Fruit fly (Drosophila melanogaster) whole organism, embryonic: ENCODE measurements around the gene CG34028.

ENCODE experiments used
- B-H2 ChIP-seq: fragments of 200-800 bp; sonication (Bioruptor generic); optimal IDR thresholded peaks from 2 replicates; lab custom pipeline; 2018; ENCODE audit warnings: missing biosample characterization, mild to moderate bottlenecking, missing genetic modification characterization
- Bgb ChIP-seq: fragments of 200-800 bp; sonication (Bioruptor generic); IDR thresholded peaks from 2 replicates; pipeline ENCODE4 v1.3.6; 2022; ENCODE audit warnings: missing biosample characterization, missing genetic modification characterization; ENCODE audit not compliant: partially characterized antibody
- CG10543 ChIP-seq: fragments of 200-800 bp; sonication (Bioruptor generic); optimal IDR thresholded peaks from 3 replicates; lab custom pipeline; 2017; ENCODE audit warnings: missing biosample characterization, mild to moderate bottlenecking, missing genetic modification characterization, moderate library complexity
- CG11560 ChIP-seq: fragments of 200-800 bp; sonication (Bioruptor generic); IDR thresholded peaks from 3 replicates; pipeline ENCODE4 v1.3.6; 2022; ENCODE audit warnings: missing biosample characterization, missing genetic modification characterization
- CG12659 ChIP-seq: fragments of 200-800 bp; sonication (Bioruptor generic); optimal IDR thresholded peaks from 3 replicates; lab custom pipeline; 2017; ENCODE audit warnings: mild to moderate bottlenecking, missing biosample characterization, missing genetic modification reagents, missing genetic modification characterization
- CG13775 ChIP-seq: fragments of 200-800 bp; sonication (Bioruptor generic); optimal IDR thresholded peaks from 3 replicates; lab custom pipeline; 2017; ENCODE audit warnings: missing biosample characterization, mild to moderate bottlenecking, missing genetic modification characterization
- CG1529 ChIP-seq: fragments of 200-800 bp; sonication (Bioruptor generic); optimal IDR thresholded peaks from 3 replicates; lab custom pipeline; 2018; ENCODE audit warnings: missing biosample characterization, missing genetic modification characterization
- CG15601 ChIP-seq: fragments of 200-800 bp; sonication (Bioruptor generic); optimal IDR thresholded peaks from 3 replicates; lab custom pipeline; 2019; ENCODE audit warnings: missing biosample characterization, mild to moderate bottlenecking, missing genetic modification characterization, moderate library complexity
- CG17568 ChIP-seq: fragments of 200-800 bp; sonication (Bioruptor generic); optimal IDR thresholded peaks from 2 replicates; lab custom pipeline; 2018; ENCODE audit warnings: missing biosample characterization, mild to moderate bottlenecking, missing genetic modification characterization, moderate library complexity
- CG1832 ChIP-seq: fragments of 200-800 bp; sonication (Bioruptor generic); optimal IDR thresholded peaks from 2 replicates; lab custom pipeline; 2017; ENCODE audit warnings: missing biosample characterization, mild to moderate bottlenecking, missing genetic modification characterization, inconsistent platforms
- CG18764 ChIP-seq: fragments of 200-800 bp; sonication (Bioruptor generic); optimal IDR thresholded peaks from 3 replicates; lab custom pipeline; 2016; ENCODE audit warnings: missing biosample characterization, missing genetic modification characterization
- CG2678 ChIP-seq: fragments of 200-800 bp; sonication (Bioruptor generic); optimal IDR thresholded peaks from 3 replicates; lab custom pipeline; 2019; ENCODE audit warnings: missing biosample characterization, mild to moderate bottlenecking, missing genetic modification characterization, moderate library complexity
- CG30431 ChIP-seq: fragments of 200-800 bp; sonication (Bioruptor generic); optimal IDR thresholded peaks from 2 replicates; lab custom pipeline; 2017; ENCODE audit warnings: missing biosample characterization, missing genetic modification characterization
- CG3163 ChIP-seq: fragments of 200-800 bp; sonication (Bioruptor generic); optimal IDR thresholded peaks from 3 replicates; lab custom pipeline; 2016; ENCODE audit warnings: missing biosample characterization, missing genetic modification characterization
- CG32767 ChIP-seq: fragments of 200-800 bp; sonication (Bioruptor generic); IDR thresholded peaks from 2 replicates; pipeline ENCODE4 v1.3.6; 2022; ENCODE audit warnings: missing biosample characterization, missing genetic modification characterization
- CG3281 ChIP-seq: fragments of 200-800 bp; sonication (Bioruptor generic); optimal IDR thresholded peaks from 3 replicates; lab custom pipeline; 2017; ENCODE audit warnings: missing biosample characterization, mild to moderate bottlenecking, missing genetic modification characterization
- CG3407 ChIP-seq: fragments of 200-800 bp; sonication (Bioruptor generic); optimal IDR thresholded peaks from 2 replicates; lab custom pipeline; 2018; ENCODE audit warnings: missing biosample characterization, mild to moderate bottlenecking, missing genetic modification characterization
- CG3995 ChIP-seq: fragments of 200-800 bp; sonication (Bioruptor generic); optimal IDR thresholded peaks from 3 replicates; lab custom pipeline; 2016; ENCODE audit warnings: missing biosample characterization, missing genetic modification characterization
- CG4360 ChIP-seq: fragments of 200-800 bp; sonication (Bioruptor generic); IDR thresholded peaks from 2 replicates; pipeline ENCODE4 v1.3.6; 2022; ENCODE audit warnings: missing biosample characterization, missing genetic modification characterization
- CG6854 ChIP-seq: fragments of 200-800 bp; sonication (Bioruptor generic); optimal IDR thresholded peaks from 3 replicates; lab custom pipeline; 2017; ENCODE audit warnings: missing biosample characterization, mild to moderate bottlenecking, missing genetic modification characterization
- CG7556 ChIP-seq: fragments of 200-800 bp; sonication (Bioruptor generic); optimal IDR thresholded peaks from 2 replicates; lab custom pipeline; 2017; ENCODE audit warnings: missing biosample characterization, mild to moderate bottlenecking, missing genetic modification characterization
- CG8765 ChIP-seq: fragments of 200-800 bp; sonication (Bioruptor generic); IDR thresholded peaks from 2 replicates; pipeline ENCODE4 v1.3.6; 2022; ENCODE audit warnings: missing biosample characterization, missing genetic modification characterization
- CG8944 ChIP-seq: fragments of 200-800 bp; sonication (Bioruptor generic); optimal IDR thresholded peaks from 3 replicates; lab custom pipeline; 2016; ENCODE audit warnings: missing biosample characterization, missing genetic modification characterization
- D ChIP-seq, 2 experiments: fragments of 200-800 bp in 1 of 2; fragments of >200 bp in 1 of 2; sonication (Bioruptor generic) in 1 of 2; optimal IDR thresholded peaks; 2 replicates in 1 of 2; 3 replicates in 1 of 2; lab custom pipeline; 2017; ENCODE audit warnings: mild to moderate bottlenecking in 1 of 2, missing biosample characterization in 1 of 2, missing genetic modification characterization in 1 of 2, missing genetic modification reagents in 1 of 2
- Dfd ChIP-seq, 2 experiments: fragments of >200 bp; optimal IDR thresholded peaks; 2 replicates each; lab custom pipeline; 2017; ENCODE audit warnings: missing biosample characterization in 2 of 2, missing genetic modification characterization in 2 of 2
- Ets65A ChIP-seq: fragments of 200-800 bp; sonication (Bioruptor generic); peaks from one replicate; lab custom pipeline; 2016; ENCODE audit warnings: missing biosample characterization, missing genetic modification characterization
- Gsc ChIP-seq: fragments of 200-800 bp; sonication (Bioruptor generic); IDR thresholded peaks from 2 replicates; pipeline ENCODE4 v1.3.6; 2022; ENCODE audit warnings: missing biosample characterization, missing genetic modification characterization
- Pdp1 ChIP-seq, 2 experiments: fragments of 200-800 bp; sonication (Bioruptor generic); optimal IDR thresholded peaks; 3 replicates each; lab custom pipeline; 2016; ENCODE audit warnings: missing biosample characterization in 2 of 2, missing genetic modification characterization in 2 of 2, mild to moderate bottlenecking in 1 of 2, moderate library complexity in 1 of 2
- Sox100B ChIP-seq: fragments of 200-800 bp; sonication (Bioruptor generic); optimal IDR thresholded peaks from 3 replicates; lab custom pipeline; 2018; ENCODE audit warnings: missing biosample characterization, mild to moderate bottlenecking, missing genetic modification characterization
- bowl ChIP-seq: fragments of 200-800 bp; sonication (Bioruptor generic); IDR thresholded peaks from 2 replicates; pipeline ENCODE4 v1.3.6; 2022; ENCODE audit warnings: missing biosample characterization, missing genetic modification characterization
- chm ChIP-seq: fragments of 200-800 bp; sonication (Bioruptor generic); IDR thresholded peaks from 2 replicates; pipeline ENCODE4 v1.3.6; 2022; ENCODE audit warnings: missing biosample characterization, missing genetic modification characterization
- ci ChIP-seq: fragments of 200-800 bp; sonication (Bioruptor generic); IDR thresholded peaks from 3 replicates; pipeline ENCODE4 v1.3.6; 2022; ENCODE audit warnings: missing biosample characterization, missing genetic modification characterization
- crc ChIP-seq: fragments of 200-800 bp; sonication (Bioruptor generic); optimal IDR thresholded peaks from 2 replicates; lab custom pipeline; 2016; ENCODE audit warnings: missing biosample characterization, missing genetic modification characterization
- danr ChIP-seq: fragments of 200-800 bp; sonication (Bioruptor generic); IDR thresholded peaks from 2 replicates; pipeline ENCODE4 v1.3.6; 2022; ENCODE audit warnings: missing biosample characterization, missing genetic modification characterization
- dm ChIP-seq: fragments of 200-800 bp; sonication (Bioruptor generic); optimal IDR thresholded peaks from 3 replicates; lab custom pipeline; 2016; ENCODE audit warnings: missing biosample characterization, missing genetic modification characterization
- gcm ChIP-seq: fragments of 200-800 bp; sonication (Bioruptor generic); optimal IDR thresholded peaks from 2 replicates; lab custom pipeline; 2019; ENCODE audit warnings: missing biosample characterization, mild to moderate bottlenecking, missing genetic modification characterization, moderate library complexity
- h ChIP-seq: fragments of >200 bp; optimal IDR thresholded peaks from 2 replicates; lab custom pipeline; 2017
- jumu ChIP-seq: fragments of 200-800 bp; sonication (Bioruptor generic); optimal IDR thresholded peaks from 3 replicates; lab custom pipeline; 2016; ENCODE audit warnings: missing biosample characterization, missing genetic modification characterization
- kay ChIP-seq: fragments of 200-800 bp; sonication (Bioruptor generic); optimal IDR thresholded peaks from 2 replicates; lab custom pipeline; 2016; ENCODE audit warnings: missing biosample characterization, missing genetic modification characterization
- maf-S ChIP-seq: fragments of 200-800 bp; sonication (Bioruptor generic); optimal IDR thresholded peaks from 2 replicates; lab custom pipeline; 2016; ENCODE audit warnings: missing biosample characterization, missing genetic modification characterization
- pan ChIP-seq, 4 experiments: fragments of >200 bp in 3 of 4; fragments of 200-800 bp in 1 of 4; sonication (Bioruptor generic) in 1 of 4; optimal IDR thresholded peaks in 3 of 4; IDR thresholded peaks in 1 of 4; 2 replicates each; pipeline versions ENCODE4 v1.3.6 to Lab custom; 2017 to 2022; ENCODE audit warnings: missing biosample characterization in 2 of 4, missing genetic modification characterization in 2 of 4, mixed read lengths in 1 of 4
- sna ChIP-seq: fragments of 200-800 bp; sonication (Bioruptor generic); IDR thresholded peaks from 2 replicates; pipeline ENCODE4 v1.3.6; 2022; ENCODE audit warnings: missing biosample characterization, missing genetic modification characterization; ENCODE audit not compliant: partially characterized antibody
- sob ChIP-seq: fragments of 200-800 bp; sonication (Bioruptor generic); IDR thresholded peaks from 2 replicates; pipeline ENCODE4 v1.3.6; 2022; ENCODE audit warnings: missing biosample characterization, missing genetic modification characterization
- tio ChIP-seq: fragments of 200-800 bp; sonication (Bioruptor generic); optimal IDR thresholded peaks from 2 replicates; lab custom pipeline; 2017; ENCODE audit warnings: missing biosample characterization, missing genetic modification characterization, inconsistent platforms
- tll ChIP-seq, 2 experiments: fragments of 200-800 bp in 1 of 2; fragments of >200 bp in 1 of 2; sonication (Bioruptor generic) in 1 of 2; optimal IDR thresholded peaks; 2 replicates each; lab custom pipeline; 2017 to 2019; ENCODE audit warnings: missing biosample characterization in 2 of 2, missing genetic modification characterization in 2 of 2, mild to moderate bottlenecking in 1 of 2, moderate library complexity in 1 of 2
- trh ChIP-seq: fragments of 200-800 bp; sonication (Bioruptor generic); optimal IDR thresholded peaks from 2 replicates; lab custom pipeline; 2016; ENCODE audit warnings: missing biosample characterization, missing genetic modification characterization
- tx ChIP-seq: fragments of 200-800 bp; sonication (Bioruptor generic); optimal IDR thresholded peaks from 2 replicates; lab custom pipeline; 2016; ENCODE audit warnings: missing biosample characterization, missing genetic modification characterization
- zfh1 ChIP-seq: fragments of 200-800 bp; sonication (Bioruptor generic); IDR thresholded peaks from 3 replicates; pipeline ENCODE4 v1.3.6; 2022; ENCODE audit warnings: missing biosample characterization, missing genetic modification characterization

CG34028 gene

dm6 chrX:9499994-9500804, 11.1 kb upstream of the CG34028 start, which contains the start of gene mgl (continued):
- peak; percentile 63 for TF ChIP-seq CG15601 (tag; lab: Kevin White, UChicago)
- no peak for TF ChIP-seq bowl (GFP tag; lab: Robert Waterston, UW)
- no peak for TF ChIP-seq CG17568
- peak; percentile 68 for TF ChIP-seq ci (GFP tag; lab: Robert Waterston, UW)
- peak; percentile 61 for TF ChIP-seq CG18764
- peak; percentile 89 for TF ChIP-seq Ets65A (GFP tag; lab: Kevin White, UChicago)
- no peak for TF ChIP-seq pan (optimal IDR thresholded peaks at IDR 0.05; lab: Kevin White, UChicago)
- TF ChIP-seq pan (GFP tag; optimal IDR thresholded peaks at IDR 0.05 in 1 of 2, IDR thresholded peaks at IDR 0.05 in 1 of 2), result peak in 1 of 2 experiments; percentile 72
- TF ChIP-seq B-H2 (GFP tag; lab: Kevin White, UChicago), result peak; percentile 12
- peak; percentile 35 for TF ChIP-seq crc
- TF ChIP-seq Gsc (GFP tag; lab: Robert Waterston, UW), result no peak
- no peak for TF ChIP-seq CG11560 (tag; lab: Robert Waterston, UW)
- TF ChIP-seq sna (GFP tag; lab: Robert Waterston, UW), result no peak
- 0 out of 2 replicates have a peak, but pooled peaks have one; percentile 11 for TF ChIP-seq danr (GFP tag; lab: Robert Waterston, UW)
- TF ChIP-seq CG32767, result peak; percentile 54; the same call in 1 of the 2 replicates
- no peak for TF ChIP-seq CG3163 (GFP tag; lab: Kevin White, UChicago)
- peak; percentile 64 for TF ChIP-seq CG12659 (GFP tag; lab: Kevin White, UChicago)
- peak; percentile 53 for TF ChIP-seq jumu
- TF ChIP-seq CG7556 (GFP tag; lab: Kevin White, UChicago), result peak; percentile 92
- TF ChIP-seq CG30431 (GFP tag; lab: Kevin White, UChicago), result peak; percentile 87
- peak; percentile 85 for TF ChIP-seq CG2678 (tag; lab: Kevin White, UChicago)
- 0 out of 3 replicates have a peak, but pooled peaks have one; percentile 56 for TF ChIP-seq zfh1
- peak; percentile 0 for TF ChIP-seq maf-S (GFP tag; lab: Kevin White, UChicago)
- TF ChIP-seq dm (GFP tag; lab: Kevin White, UChicago), result peak; percentile 39
- peak; percentile 63 for TF ChIP-seq Bgb (GFP tag; lab: Robert Waterston, UW)
- TF ChIP-seq CG4360 (GFP tag; lab: Robert Waterston, UW), result no peak
- peak; percentile 78 for TF ChIP-seq Sox100B (GFP tag; lab: Kevin White, UChicago)
- no peak for TF ChIP-seq tll (GFP tag; optimal IDR thresholded peaks at IDR 0.05; lab: Kevin White, UChicago)
- peak; percentile 8 for TF ChIP-seq CG10543 (GFP tag; lab: Kevin White, UChicago)
- peak; percentile 41 for TF ChIP-seq CG8944 (GFP tag; lab: Kevin White, UChicago)
- no peak for TF ChIP-seq Dfd (GFP tag; optimal IDR thresholded peaks at IDR 0.05; lab: Kevin White, UChicago)
- no peak for TF ChIP-seq h (lab: Kevin White, UChicago)
- TF ChIP-seq chm (GFP tag; lab: Robert Waterston, UW), result no peak; the same call in 1 of the 2 replicates
- peak; percentile 56 for TF ChIP-seq CG3281 (GFP tag; lab: Kevin White, UChicago)
- peak; percentile 87 for TF ChIP-seq tio (GFP tag; lab: Kevin White, UChicago)
- peak; percentile 56 for TF ChIP-seq CG6854 (GFP tag; lab: Kevin White, UChicago)
- peak; percentile 45 for TF ChIP-seq tx (GFP tag; lab: Kevin White, UChicago)
- no peak for TF ChIP-seq D (optimal IDR thresholded peaks at IDR 0.05; lab: Kevin White, UChicago)
- peak; percentile 85 for TF ChIP-seq D (GFP tag; optimal IDR thresholded peaks at IDR 0.05; lab: Kevin White, UChicago)
- no peak for TF ChIP-seq sob (GFP tag; lab: Robert Waterston, UW)
- TF ChIP-seq CG1529 (GFP tag; lab: Kevin White, UChicago), result peak; percentile 75
- peak; percentile 52 to 74 for TF ChIP-seq Pdp1 (GFP tag; optimal IDR thresholded peaks at IDR 0.05; lab: Kevin White, UChicago)
- TF ChIP-seq CG8765, result no peak
- peak; percentile 47 for TF ChIP-seq gcm
- peak; percentile 71 for TF ChIP-seq CG13775
- TF ChIP-seq CG3995 (GFP tag; lab: Kevin White, UChicago), result no peak
- no peak for TF ChIP-seq CG1832 (GFP tag; lab: Kevin White, UChicago)
- peak; percentile 60 for TF ChIP-seq kay (GFP tag; lab: Kevin White, UChicago)
- TF ChIP-seq CG3407 (GFP tag; lab: Kevin White, UChicago), result peak; percentile 67
- peak; percentile 43 for TF ChIP-seq trh (GFP tag; lab: Kevin White, UChicago)
